Fruit fly (Drosophila melanogaster) whole organism, embryonic: Measurements from ENCODE around the gene cindr.
A peak's percentile ranks its signal among the peaks of the same experiment; 100 is the strongest.

ENCODE experiments used
- CG10979 ChIP-seq: fragments of 200-800 bp; sonication (Bioruptor generic); optimal IDR thresholded peaks from 2 replicates; lab custom pipeline; 2018; ENCODE audit warnings: missing biosample characterization, mild to moderate bottlenecking, missing genetic modification characterization, moderate library complexity
- CG11723 ChIP-seq: fragments of 200-800 bp; sonication (Bioruptor generic); optimal IDR thresholded peaks from 2 replicates; lab custom pipeline; 2017; ENCODE audit warnings: missing biosample characterization, mild to moderate bottlenecking, missing genetic modification characterization
- CG12236 ChIP-seq: fragments of 200-800 bp; sonication (Bioruptor generic); optimal IDR thresholded peaks from 2 replicates; lab custom pipeline; 2016; ENCODE audit warnings: missing biosample characterization, missing genetic modification characterization
- CG12769 ChIP-seq: fragments of 200-800 bp; sonication (Bioruptor generic); optimal IDR thresholded peaks from 2 replicates; lab custom pipeline; 2019; ENCODE audit warnings: missing biosample characterization, mild to moderate bottlenecking, missing genetic modification characterization, moderate library complexity
- CG15601 ChIP-seq: fragments of 200-800 bp; sonication (Bioruptor generic); optimal IDR thresholded peaks from 3 replicates; lab custom pipeline; 2019; ENCODE audit warnings: missing biosample characterization, mild to moderate bottlenecking, missing genetic modification characterization, moderate library complexity
- CG1647 ChIP-seq: fragments of 200-800 bp; sonication (Bioruptor generic); optimal IDR thresholded peaks from 3 replicates; lab custom pipeline; 2016; ENCODE audit warnings: missing biosample characterization, missing genetic modification characterization
- CG17361 ChIP-seq: fragments of 200-800 bp; sonication (Bioruptor generic); IDR thresholded peaks from 3 replicates; pipeline ENCODE4 v1.3.6; 2022; ENCODE audit warnings: missing biosample characterization, missing genetic modification characterization
- CG17912 ChIP-seq: fragments of 200-800 bp; sonication (Bioruptor generic); optimal IDR thresholded peaks from 2 replicates; lab custom pipeline; 2018; ENCODE audit warnings: missing biosample characterization, mild to moderate bottlenecking, missing genetic modification characterization
- CG18476 ChIP-seq: fragments of 200-800 bp; sonication (Bioruptor generic); optimal IDR thresholded peaks from 2 replicates; lab custom pipeline; 2016; ENCODE audit warnings: missing biosample characterization, mild to moderate bottlenecking, missing genetic modification characterization
- CG32772 ChIP-seq: fragments of 200-800 bp; sonication (Bioruptor generic); IDR thresholded peaks from 2 replicates; pipeline ENCODE4 v1.3.6; 2022; ENCODE audit warnings: missing biosample characterization, missing genetic modification characterization
- CG33557 ChIP-seq: fragments of 200-800 bp; sonication (Bioruptor generic); optimal IDR thresholded peaks from 2 replicates; lab custom pipeline; 2019; ENCODE audit warnings: missing biosample characterization, mild to moderate bottlenecking, missing genetic modification characterization, moderate library complexity
- CG4424 ChIP-seq: fragments of 200-800 bp; sonication (Bioruptor generic); optimal IDR thresholded peaks from 3 replicates; lab custom pipeline; 2016; ENCODE audit warnings: missing biosample characterization, missing genetic modification characterization
- CG4820 ChIP-seq: fragments of 200-800 bp; sonication (Bioruptor generic); optimal IDR thresholded peaks from 3 replicates; lab custom pipeline; 2016; ENCODE audit warnings: missing biosample characterization, missing genetic modification characterization
- CG7987 ChIP-seq: fragments of 200-800 bp; sonication (Bioruptor generic); optimal IDR thresholded peaks from 2 replicates; lab custom pipeline; 2018; ENCODE audit warnings: missing biosample characterization, mild to moderate bottlenecking, missing genetic modification characterization, moderate library complexity
- Dbx ChIP-seq: fragments of 200-800 bp; sonication (Bioruptor generic); IDR thresholded peaks from 3 replicates; pipeline ENCODE4 v1.3.6; 2022; ENCODE audit warnings: missing biosample characterization, missing genetic modification characterization
- Dip3 ChIP-seq: fragments of 200-800 bp; sonication (Bioruptor generic); optimal IDR thresholded peaks from 3 replicates; lab custom pipeline; 2016; ENCODE audit warnings: missing biosample characterization, missing genetic modification characterization
- Doc2 ChIP-seq: fragments of 200-800 bp; sonication (Bioruptor generic); IDR thresholded peaks from 2 replicates; pipeline ENCODE4 v1.3.6; 2022; ENCODE audit warnings: missing biosample characterization, missing genetic modification characterization
- Drgx ChIP-seq: fragments of 200-800 bp; sonication (Bioruptor generic); IDR thresholded peaks from 2 replicates; pipeline ENCODE4 v1.3.6; 2022; ENCODE audit warnings: missing biosample characterization, missing genetic modification characterization
- Fer1 ChIP-seq: fragments of 200-800 bp; sonication (Bioruptor generic); optimal IDR thresholded peaks from 2 replicates; lab custom pipeline; 2017; ENCODE audit warnings: missing biosample characterization, mild to moderate bottlenecking, missing genetic modification characterization
- Fer3 ChIP-seq: fragments of 200-800 bp; sonication (Bioruptor generic); optimal IDR thresholded peaks from 2 replicates; lab custom pipeline; 2018; ENCODE audit warnings: missing biosample characterization, mild to moderate bottlenecking, missing genetic modification characterization, moderate library complexity
- Hand ChIP-seq: fragments of 200-800 bp; sonication (Bioruptor generic); optimal IDR thresholded peaks from 2 replicates; lab custom pipeline; 2017; ENCODE audit warnings: mild to moderate bottlenecking, missing biosample characterization, missing genetic modification reagents, missing genetic modification characterization
- HmgD ChIP-seq: fragments of 200-800 bp; sonication (Bioruptor generic); optimal IDR thresholded peaks from 3 replicates; lab custom pipeline; 2016; ENCODE audit warnings: missing biosample characterization, missing genetic modification characterization
- Hr78 ChIP-seq, 2 experiments: fragments of 200-800 bp in 1 of 2; fragments of >200 bp in 1 of 2; sonication (Bioruptor generic) in 1 of 2; optimal IDR thresholded peaks; 2 replicates each; lab custom pipeline; 2017 to 2019; ENCODE audit warnings: missing biosample characterization in 2 of 2, missing genetic modification characterization in 2 of 2, mild to moderate bottlenecking in 1 of 2, moderate library complexity in 1 of 2
- Jarid2 ChIP-seq: fragments of 200-800 bp; sonication (Bioruptor generic); optimal IDR thresholded peaks from 3 replicates; lab custom pipeline; 2017; ENCODE audit warnings: mild to moderate bottlenecking, missing biosample characterization, missing genetic modification reagents, missing genetic modification characterization
- Kr ChIP-seq: fragments of 200-800 bp; sonication (Bioruptor generic); optimal IDR thresholded peaks from 2 replicates; lab custom pipeline; 2017; ENCODE audit warnings: missing biosample characterization, mild to moderate bottlenecking, missing genetic modification characterization
- MBD-R2 ChIP-seq: fragments of 200-800 bp; sonication (Bioruptor generic); IDR thresholded peaks from 2 replicates; pipeline ENCODE4 v1.3.6; 2022; ENCODE audit warnings: missing biosample characterization, missing genetic modification characterization
- Meics ChIP-seq: fragments of 200-800 bp; sonication (Bioruptor generic); optimal IDR thresholded peaks from 2 replicates; lab custom pipeline; 2017; ENCODE audit warnings: missing biosample characterization, mild to moderate bottlenecking, missing genetic modification characterization
- Oaz ChIP-seq: fragments of 200-800 bp; sonication (Bioruptor generic); IDR thresholded peaks from 2 replicates; pipeline ENCODE4 v1.3.6; 2022; ENCODE audit warnings: missing biosample characterization, missing genetic modification characterization
- Poxn ChIP-seq: fragments of 200-800 bp; sonication (Bioruptor generic); IDR thresholded peaks from 2 replicates; pipeline ENCODE4 v1.3.6; 2022; ENCODE audit warnings: missing biosample characterization, missing genetic modification characterization
- Sin3A ChIP-seq: fragments of >200 bp; optimal IDR thresholded peaks from 2 replicates; lab custom pipeline; 2018
- Usf ChIP-seq: fragments of 200-800 bp; sonication (Bioruptor generic); optimal IDR thresholded peaks from 2 replicates; lab custom pipeline; 2017; ENCODE audit warnings: missing genotype, missing biosample characterization, missing genetic modification characterization
- ac ChIP-seq: fragments of 200-800 bp; sonication (Bioruptor generic); optimal IDR thresholded peaks from 3 replicates; lab custom pipeline; 2017; ENCODE audit warnings: missing biosample characterization, mild to moderate bottlenecking, missing genetic modification characterization
- ato ChIP-seq: fragments of 200-800 bp; sonication (Bioruptor generic); IDR thresholded peaks from 2 replicates; pipeline ENCODE4 v1.3.6; 2022; ENCODE audit warnings: missing biosample characterization, missing genetic modification characterization; ENCODE audit not compliant: partially characterized antibody
- bcd ChIP-seq: fragments of 200-800 bp; sonication (Bioruptor generic); optimal IDR thresholded peaks from 2 replicates; lab custom pipeline; 2017; ENCODE audit warnings: missing biosample characterization, mild to moderate bottlenecking, missing genetic modification characterization
- cg ChIP-seq: fragments of 200-800 bp; sonication (Bioruptor generic); optimal IDR thresholded peaks from 3 replicates; lab custom pipeline; 2019; ENCODE audit warnings: missing biosample characterization, mild to moderate bottlenecking, missing genetic modification characterization, moderate library complexity
- chinmo ChIP-seq: fragments of 200-800 bp; sonication (Bioruptor generic); IDR thresholded peaks from 4 replicates; pipeline ENCODE4 v1.3.6; 2022; ENCODE audit warnings: missing biosample characterization, missing genetic modification characterization; ENCODE audit not compliant: partially characterized antibody
- danr ChIP-seq: fragments of 200-800 bp; sonication (Bioruptor generic); IDR thresholded peaks from 2 replicates; pipeline ENCODE4 v1.3.6; 2022; ENCODE audit warnings: missing biosample characterization, missing genetic modification characterization
- ftz-f1 ChIP-seq: fragments of 200-800 bp; sonication (Bioruptor generic); optimal IDR thresholded peaks from 2 replicates; lab custom pipeline; 2016; ENCODE audit warnings: missing biosample characterization, missing genetic modification characterization
- her ChIP-seq: fragments of 200-800 bp; sonication (Bioruptor generic); optimal IDR thresholded peaks from 2 replicates; lab custom pipeline; 2016; ENCODE audit warnings: missing biosample characterization, missing genetic modification characterization
- hth ChIP-seq: fragments of >200 bp; optimal IDR thresholded peaks from 2 replicates; lab custom pipeline; 2017; ENCODE audit warnings: inconsistent platforms
- lmd ChIP-seq: fragments of 200-800 bp; sonication (Bioruptor generic); IDR thresholded peaks from 2 replicates; pipeline ENCODE4 v1.3.6; 2022; ENCODE audit warnings: missing biosample characterization, missing genetic modification characterization
- nerfin-2 ChIP-seq: fragments of 200-800 bp; sonication (Bioruptor generic); IDR thresholded peaks from 2 replicates; pipeline ENCODE4 v1.3.6; 2022; ENCODE audit warnings: missing biosample characterization, missing genetic modification characterization; ENCODE audit not compliant: partially characterized antibody
- onecut ChIP-seq: fragments of 200-800 bp; sonication (Bioruptor generic); IDR thresholded peaks from 2 replicates; pipeline ENCODE4 v1.3.6; 2022; ENCODE audit warnings: missing biosample characterization, missing genetic modification characterization
- otp ChIP-seq: fragments of 200-800 bp; sonication (Bioruptor generic); IDR thresholded peaks from 3 replicates; pipeline ENCODE4, ENCODE4 v1.3.6; 2022; ENCODE audit warnings: missing biosample characterization, missing genetic modification characterization
- prd ChIP-seq, 3 experiments: fragments of >200 bp in 2 of 3; fragments of 200-800 bp in 1 of 3; sonication (Bioruptor generic) in 1 of 3; optimal IDR thresholded peaks in 2 of 3; IDR thresholded peaks in 1 of 3; 2 replicates in 2 of 3; 3 replicates in 1 of 3; pipeline versions ENCODE4 v1.3.6 to Lab custom; 2017 to 2022; ENCODE audit warnings: missing biosample characterization in 1 of 3, missing genetic modification characterization in 1 of 3
- sisA ChIP-seq: fragments of 200-800 bp; sonication (Bioruptor generic); IDR thresholded peaks from 2 replicates; pipeline ENCODE4 v1.3.6; 2022; ENCODE audit warnings: missing biosample characterization, missing genetic modification characterization
- tgo ChIP-seq: fragments of 200-800 bp; sonication (Bioruptor generic); IDR thresholded peaks from 3 replicates; pipeline ENCODE4 v1.3.6; 2022; ENCODE audit warnings: missing biosample characterization, missing genetic modification characterization
- tio ChIP-seq: fragments of 200-800 bp; sonication (Bioruptor generic); optimal IDR thresholded peaks from 2 replicates; lab custom pipeline; 2017; ENCODE audit warnings: missing biosample characterization, missing genetic modification characterization, inconsistent platforms
- ttk ChIP-seq: fragments of 200-800 bp; sonication (Bioruptor generic); IDR thresholded peaks from 2 replicates; pipeline ENCODE4 v2.1.2; 2022; ENCODE audit warnings: missing biosample characterization, missing genetic modification characterization
- twi ChIP-seq: fragments of 200-800 bp; optimal IDR thresholded peaks from 2 replicates; lab custom pipeline; 2019; ENCODE audit warnings: missing biosample characterization, mild to moderate bottlenecking, missing genetic modification characterization, moderate library complexity

Gene cindr

dm6 chr3R:30781661-30782120 is 26.7 kb upstream of the cindr start (continued):
- TF ChIP-seq ttk, result peak; percentile 91
- peak; percentile 89 for TF ChIP-seq danr (GFP tag; lab: Robert Waterston, UW)
- TF ChIP-seq Fer3 (tag; lab: Kevin White, UChicago), result peak; percentile 91
- peak; percentile 94 for TF ChIP-seq CG33557 (GFP tag; lab: Kevin White, UChicago)
- TF ChIP-seq CG15601 (tag; lab: Kevin White, UChicago), result peak; percentile 89
- peak; percentile 92 for TF ChIP-seq Drgx (GFP tag; lab: Robert Waterston, UW)
- peak; percentile 91 for TF ChIP-seq Dbx (GFP tag; lab: Robert Waterston, UW)
- TF ChIP-seq CG32772 (GFP tag; lab: Robert Waterston, UW), result peak; percentile 96
- peak; percentile 61 for TF ChIP-seq Jarid2 (GFP tag; lab: Kevin White, UChicago)
- peak; percentile 84 for TF ChIP-seq tio
- peak; percentile 73 for TF ChIP-seq CG7987
- TF ChIP-seq Poxn (GFP tag; lab: Robert Waterston, UW), result peak; percentile 80
- no peak for TF ChIP-seq prd (optimal IDR thresholded peaks at IDR 0.05; lab: Kevin White, UChicago)
- peak; percentile 99 for TF ChIP-seq prd (GFP tag; IDR thresholded peaks at IDR 0.05; lab: Robert Waterston, UW)
- peak; percentile 96 for TF ChIP-seq tgo (GFP tag; lab: Robert Waterston, UW)
- TF ChIP-seq twi (tag; lab: Kevin White, UChicago), result peak; percentile 92
- TF ChIP-seq Dip3, result peak; percentile 58
- peak; percentile 94 for TF ChIP-seq CG10979
- peak; percentile 89 for TF ChIP-seq bcd (GFP tag; lab: Kevin White, UChicago)
- peak; percentile 95 for TF ChIP-seq CG4424 (GFP tag; lab: Kevin White, UChicago)
- peak; percentile 57 for TF ChIP-seq Oaz (GFP tag; lab: Robert Waterston, UW)
- TF ChIP-seq cg (GFP tag; lab: Kevin White, UChicago), result peak; percentile 96
- TF ChIP-seq ato (GFP tag; lab: Robert Waterston, UW), result no peak
- peak; percentile 83 for TF ChIP-seq Hand
- peak; percentile 83; the same call in 1 of the 4 replicates for TF ChIP-seq chinmo (GFP tag; lab: Robert Waterston, UW)
- TF ChIP-seq Doc2 (GFP tag; lab: Robert Waterston, UW), result peak; percentile 68; the same call in 1 of the 2 replicates
- TF ChIP-seq lmd, result peak; percentile 96
- peak; percentile 66 for TF ChIP-seq CG11723 (GFP tag; lab: Kevin White, UChicago)
- TF ChIP-seq CG17361 (GFP tag; lab: Robert Waterston, UW), result peak; percentile 96
- no peak for TF ChIP-seq CG17912 (GFP tag; lab: Kevin White, UChicago)
- TF ChIP-seq otp (GFP tag; lab: Robert Waterston, UW), result no peak; the same call in 2 of the 3 replicates
- no peak for TF ChIP-seq Sin3A
- TF ChIP-seq CG1647 (GFP tag; lab: Kevin White, UChicago), result peak; percentile 86
- TF ChIP-seq ac, result peak; percentile 72
- TF ChIP-seq Hr78 (GFP tag; optimal IDR thresholded peaks at IDR 0.05; lab: Kevin White, UChicago), result peak in 1 of 2 experiments; percentile 71
- peak; percentile 28 for TF ChIP-seq Kr (GFP tag; lab: Kevin White, UChicago)
- no peak for TF ChIP-seq hth (lab: Kevin White, UChicago)
- TF ChIP-seq CG18476, result peak; percentile 89
- TF ChIP-seq Meics, result peak; percentile 87
- peak; percentile 92 for TF ChIP-seq Fer1 (GFP tag; lab: Kevin White, UChicago)
- TF ChIP-seq CG4820 (GFP tag; lab: Kevin White, UChicago), result peak; percentile 96
- TF ChIP-seq CG12769 (tag; lab: Kevin White, UChicago), result peak; percentile 92
- TF ChIP-seq HmgD (GFP tag; lab: Kevin White, UChicago), result peak; percentile 87
- peak; percentile 12 for TF ChIP-seq ftz-f1
- peak; percentile 90 for TF ChIP-seq onecut (GFP tag; lab: Robert Waterston, UW)
- TF ChIP-seq Usf (GFP tag; lab: Kevin White, UChicago), result peak; percentile 90
- peak; percentile 93 for TF ChIP-seq her (GFP tag; lab: Kevin White, UChicago)
- TF ChIP-seq MBD-R2, result peak; percentile 88; the same call in 1 of the 2 replicates
- TF ChIP-seq nerfin-2 (GFP tag; lab: Robert Waterston, UW), result no peak
- TF ChIP-seq CG12236 (GFP tag; lab: Kevin White, UChicago), result peak; percentile 90
- TF ChIP-seq sisA, result peak; percentile 94
